Worm (Caenorhabditis elegans): ENCODE measurements around the gene F26F12.3.

DNA sequence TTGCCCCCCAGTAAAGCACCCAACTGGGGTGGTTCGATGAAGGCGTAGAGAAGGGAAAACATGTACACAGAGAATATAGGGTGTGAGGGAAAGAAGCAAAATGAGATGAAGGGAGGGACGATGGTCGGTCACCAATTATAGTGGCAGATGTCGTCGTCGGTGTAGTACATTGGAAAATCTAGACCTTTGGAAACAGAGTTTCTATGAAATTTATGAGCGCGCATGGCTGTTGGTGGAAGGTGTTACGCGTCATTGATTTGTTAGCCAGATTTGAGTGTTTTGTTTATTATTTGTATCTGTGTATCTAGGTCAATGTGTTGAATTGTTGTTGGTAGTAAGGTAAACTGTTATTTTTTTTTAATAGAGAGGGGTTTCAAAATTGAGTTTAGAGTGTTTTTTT lies 1.2 kb upstream of the F26F12.3 start:
- TF ChIP-seq dao-5 (tag; optimal IDR thresholded peaks at IDR 0.05) (no peak), him-1 (tag; optimal IDR thresholded peaks at IDR 0.05) (no peak)

Measured in whole organism, L4/young adult.